Fruit fly (Drosophila melanogaster): ENCODE results near the gene Golgin104.
A peak's percentile ranks its signal among the peaks of the same experiment; 100 is the strongest.

The Golgin104 gene

DNA sequence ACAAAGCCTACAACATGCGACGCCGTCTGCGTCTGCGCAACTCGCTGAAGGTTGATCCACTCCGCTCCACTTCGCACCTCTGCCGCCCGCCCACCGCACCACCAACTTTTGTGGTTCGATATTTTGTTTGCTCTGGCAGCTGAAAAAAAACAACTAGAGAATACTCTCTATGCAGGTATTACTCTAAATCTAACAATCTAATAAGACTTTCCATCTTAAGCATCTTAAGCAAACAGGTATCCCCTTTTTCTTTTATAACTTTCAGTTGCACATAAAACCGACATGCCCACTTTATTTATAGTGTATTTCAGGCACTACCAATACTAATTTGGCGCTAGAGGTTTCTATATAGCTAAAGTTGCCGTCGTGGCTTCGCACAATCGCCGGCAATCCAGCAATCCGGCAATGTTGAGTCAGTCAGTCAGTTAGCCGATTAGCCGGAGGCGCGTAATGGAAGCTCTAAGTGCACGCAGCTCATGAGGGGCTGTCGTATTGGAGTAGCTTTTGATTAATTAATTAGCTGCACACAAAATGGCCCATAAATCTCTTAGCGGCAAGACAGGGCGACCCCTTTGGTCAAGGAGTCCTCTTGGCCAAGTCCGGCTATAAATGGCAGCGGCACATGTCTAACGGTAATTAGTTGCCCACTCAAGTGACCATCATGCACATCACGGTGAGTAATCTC, 23.4 kb downstream of the Golgin104 start, which contains the start of gene CG13058:
Gene CG13058 (plus strand): TSS at position 635 of the 685 bp plus-strand sequence.
- TF ChIP-seq CG9437 (GFP tag; optimal IDR thresholded peaks at IDR 0.05) (peak; percentile 50), Mrtf (GFP tag; IDR thresholded peaks at IDR 0.05) (no peak), Bdp1 (GFP tag; optimal IDR thresholded peaks at IDR 0.05) (peak; percentile 10), ara (GFP tag; IDR thresholded peaks at IDR 0.05) (no peak), ap (GFP tag; IDR thresholded peaks at IDR 0.05) (peak; percentile 59), sisA (GFP tag; IDR thresholded peaks at IDR 0.05) (peak; percentile 67), Camta (GFP tag; optimal IDR thresholded peaks at IDR 0.05) (no peak), Adf1 (GFP tag; IDR thresholded peaks at IDR 0.05) (peak; percentile 46), CG13424 (tag; optimal IDR thresholded peaks at IDR 0.05) (peak; percentile 84), caup (GFP tag; optimal IDR thresholded peaks at IDR 0.05; ENCODE audit: severe bottlenecking) (peak; percentile 62), row (GFP tag; IDR thresholded peaks at IDR 0.05) (peak; percentile 83), jing (GFP tag; optimal IDR thresholded peaks at IDR 0.05) (peak; percentile 42), CG4404 (GFP tag; IDR thresholded peaks at IDR 0.05) (no peak), Sry-δ (GFP tag; optimal IDR thresholded peaks at IDR 0.05) (peak; percentile 32), CG3838 (GFP tag; optimal IDR thresholded peaks at IDR 0.05) (peak; percentile 18), Xbp1 (GFP tag; optimal IDR thresholded peaks at IDR 0.05) (peak; percentile 60), CG15011 (GFP tag; optimal IDR thresholded peaks at IDR 0.05) (peak; percentile 13), CG4820 (GFP tag; optimal IDR thresholded peaks at IDR 0.05) (peak; percentile 57), fru (optimal IDR thresholded peaks at IDR 0.05) (no peak), Awh (GFP tag; IDR thresholded peaks at IDR 0.05) (no peak), Side (GFP tag; optimal IDR thresholded peaks at IDR 0.05) (no peak), HmgZ (tag; optimal IDR thresholded peaks at IDR 0.05) (peak; percentile 65), CG3163 (GFP tag; optimal IDR thresholded peaks at IDR 0.05) (no peak), sug (tag; optimal IDR thresholded peaks at IDR 0.05) (no peak), CG14667 (GFP tag; IDR thresholded peaks at IDR 0.05) (0 out of 2 replicates have a peak, but pooled peaks have one; percentile 22), ken (GFP tag; IDR thresholded peaks at IDR 0.05) (0 out of 3 replicates have a peak, but pooled peaks have one; percentile 36), dysf (GFP tag; IDR thresholded peaks at IDR 0.05) (peak; percentile 66), nau (GFP tag; optimal IDR thresholded peaks at IDR 0.05) (peak; percentile 56), sens (GFP tag) (peak; percentile 40), Dad (GFP tag; optimal IDR thresholded peaks at IDR 0.05) (no peak), az2 (GFP tag; optimal IDR thresholded peaks at IDR 0.05) (peak; percentile 42), CG3065 (GFP tag; optimal IDR thresholded peaks at IDR 0.05) (no peak), lov (optimal IDR thresholded peaks at IDR 0.05) (no peak), lov (GFP tag; IDR thresholded peaks at IDR 0.05) (no peak), Gug (GFP tag; IDR thresholded peaks at IDR 0.05) (no peak), CG18764 (GFP tag; optimal IDR thresholded peaks at IDR 0.05) (peak; percentile 27), grau (tag; optimal IDR thresholded peaks at IDR 0.05) (peak; percentile 79), stwl (tag; optimal IDR thresholded peaks at IDR 0.05) (no peak), Fer2 (tag; optimal IDR thresholded peaks at IDR 0.05) (no peak), cg (GFP tag; optimal IDR thresholded peaks at IDR 0.05) (no peak), Hmr (GFP tag; optimal IDR thresholded peaks at IDR 0.05) (peak; percentile 61), CG15269 (tag; optimal IDR thresholded peaks at IDR 0.05) (peak; percentile 86), CG8359 (GFP tag; optimal IDR thresholded peaks at IDR 0.05; ENCODE audit: borderline replicate concordance) (no peak), CG12236 (GFP tag; optimal IDR thresholded peaks at IDR 0.05) (no peak), CHES-1-like (GFP tag; optimal IDR thresholded peaks at IDR 0.05) (peak; percentile 59), nerfin-2 (GFP tag; IDR thresholded peaks at IDR 0.05; ENCODE audit: partially characterized antibody) (no peak), z (GFP tag; IDR thresholded peaks at IDR 0.05) (no peak), ham (GFP tag; IDR thresholded peaks at IDR 0.05) (no peak), dmrt99B (tag; optimal IDR thresholded peaks at IDR 0.05) (peak; percentile 77), CG2889 (GFP tag; IDR thresholded peaks at IDR 0.05) (0 out of 3 replicates have a peak, but pooled peaks have one; percentile 34), Dfd (GFP tag; optimal IDR thresholded peaks at IDR 0.05) (no peak)
